Worm (Caenorhabditis elegans) whole organism, L4 larva: ENCODE results near the gene tnt-3.

Experiments used
- Y48G9A.11 ChIP-seq: fragments of 200-800 bp; sonication (Bioruptor generic); IDR thresholded peaks from 2 replicates; pipeline ENCODE4 v1.3.6; 2022; ENCODE audit warnings: missing genetic modification reagents, missing genetic modification characterization, missing compliant biosample characterization
- ZK546.5 ChIP-seq, 2 experiments: sonication (generic microtip); optimal IDR thresholded peaks; 2 replicates each; lab custom pipeline; 2017; ENCODE audit warnings: missing biosample characterization in 2 of 2, missing genetic modification characterization in 2 of 2
- aha-1 ChIP-seq: fragments of 150-350 bp; peaks from one replicate; lab custom pipeline; 2014; ENCODE audit warnings: missing biosample characterization, missing genetic modification characterization
- ama-1 ChIP-seq: fragments of 150-350 bp; optimal IDR thresholded peaks from 2 replicates; lab custom pipeline; 2014; ENCODE audit warnings: inconsistent platforms, mixed read lengths
- dmd-9 ChIP-seq: fragments of 200-800 bp; sonication (Bioruptor generic); IDR thresholded peaks from 2 replicates; pipeline ENCODE4 v1.3.6; 2022; ENCODE audit warnings: missing genetic modification reagents, missing genetic modification characterization, missing compliant biosample characterization
- gei-8 ChIP-seq: fragments of 200-800 bp; sonication (Bioruptor generic); optimal IDR thresholded peaks from 2 replicates; lab custom pipeline; 2018; ENCODE audit warnings: mild to moderate bottlenecking, missing genetic modification characterization, missing compliant biosample characterization
- lin-39 ChIP-seq: fragments of 150-350 bp; optimal IDR thresholded peaks from 2 replicates; lab custom pipeline; 2014; ENCODE audit warnings: missing biosample characterization, missing genetic modification reagents, missing genetic modification characterization
- nhr-11 ChIP-seq: fragments of 150-350 bp; optimal IDR thresholded peaks from 2 replicates; lab custom pipeline; 2014; ENCODE audit warnings: missing biosample characterization, missing genetic modification characterization
- nhr-42 ChIP-seq: fragments of 200-800 bp; sonication (Bioruptor generic); IDR thresholded peaks from 2 replicates; pipeline ENCODE4 v1.3.6; 2022; ENCODE audit warnings: missing genetic modification characterization, missing compliant biosample characterization
- unc-130 ChIP-seq: sonication (generic microtip); optimal IDR thresholded peaks from 2 replicates; lab custom pipeline; 2016; ENCODE audit warnings: missing genetic modification reagents, missing genetic modification characterization, missing compliant biosample characterization
- unc-39 ChIP-seq: sonication (generic microtip); optimal IDR thresholded peaks from 2 replicates; lab custom pipeline; 2017; ENCODE audit warnings: missing biosample characterization, missing genetic modification characterization
- unc-62 ChIP-seq, 3 experiments: fragments of 150-350 bp in 1 of 3; sonication (generic microtip); optimal IDR thresholded peaks in 2 of 3; peaks in 1 of 3; 1 replicate in 1 of 3; 2 replicates in 2 of 3; lab custom pipeline; 2014 to 2017; ENCODE audit warnings: missing biosample characterization in 3 of 3, missing genetic modification characterization in 3 of 3, missing genetic modification reagents in 3 of 3, missing genotype in 1 of 3

DNA sequence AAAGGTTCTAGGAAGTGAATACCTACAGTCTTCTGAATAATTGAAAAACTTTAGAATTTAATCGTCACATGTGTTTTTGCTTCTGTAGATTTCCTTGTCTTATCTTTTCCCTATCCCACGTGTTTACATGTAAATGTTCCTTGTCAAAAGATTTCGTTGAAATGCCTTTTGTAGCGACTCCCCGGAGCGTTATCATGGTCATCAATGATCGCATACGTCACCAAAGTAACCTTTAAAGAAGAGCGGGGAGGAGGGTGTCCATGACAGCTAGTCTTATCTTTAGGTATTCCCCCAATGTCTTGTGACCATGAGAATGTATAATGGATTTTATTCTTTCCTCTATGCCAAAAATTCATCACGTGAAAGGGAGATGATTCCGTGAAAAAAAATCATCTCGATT lies 42.0 kb upstream of the tnt-3 start:
- TF ChIP-seq unc-62 (GFP tag; optimal IDR thresholded peaks at IDR 0.05 in 1 of 2; lab: Kevin White, UChicago), result peak in 1 of 2 experiments; percentile 100
- no peak for TF ChIP-seq unc-62 (tag; optimal IDR thresholded peaks at IDR 0.05; lab: Kevin White, UChicago)
- TF ChIP-seq ZK546.5 (tag; optimal IDR thresholded peaks at IDR 0.05; lab: Kevin White, UChicago), result no peak
- no peak for TF ChIP-seq lin-39 (tag; lab: Kevin White, UChicago)
- TF ChIP-seq nhr-42 (GFP tag; lab: Robert Waterston, UW), result no peak
- no peak for TF ChIP-seq nhr-11 (tag; lab: Kevin White, UChicago)
- peak; percentile 90 for TF ChIP-seq aha-1 (tag; lab: Kevin White, UChicago)
- no peak for TF ChIP-seq dmd-9 (GFP tag; lab: Robert Waterston, UW)
- TF ChIP-seq unc-39 (tag; lab: Kevin White, UChicago), result no peak
- no peak for TF ChIP-seq ama-1
- TF ChIP-seq gei-8 (GFP tag; lab: Kevin White, UChicago), result peak; percentile 53
- TF ChIP-seq unc-130 (GFP tag; lab: Kevin White, UChicago), result no peak
- no peak for TF ChIP-seq Y48G9A.11 (GFP tag; lab: Robert Waterston, UW)
